Worm (Caenorhabditis elegans): ENCODE measurements around the gene F46B3.7.

- TF ChIP-seq zip-8 (tag; optimal IDR thresholded peaks at IDR 0.05) (no peak), unc-62 (GFP tag; optimal IDR thresholded peaks at IDR 0.05) (no peak)
Observed at ce11 chrV:20666905-20667304, 48.4 kb upstream of the F46B3.7 start, which contains the start of gene mlt-11.

All from whole organism, mixed stage, embryonic.